Fruit fly (Drosophila melanogaster) whole organism, adult: Measurements from ENCODE around the gene CG6738.

ENCODE experiments used
- CG11617 ChIP-seq: fragments of 200-800 bp; sonication (Bioruptor generic); optimal IDR thresholded peaks from 2 replicates; lab custom pipeline; 2017; ENCODE audit warnings: mild to moderate bottlenecking, missing biosample characterization, missing genetic modification reagents, missing genetic modification characterization
- CG12768 ChIP-seq: fragments of 200-800 bp; sonication (Bioruptor generic); optimal IDR thresholded peaks from 2 replicates; lab custom pipeline; 2017; ENCODE audit warnings: missing biosample characterization, missing genetic modification characterization, mild to moderate bottlenecking, moderate library complexity, missing genetic modification reagents
- CG14711 ChIP-seq: fragments of 200-800 bp; sonication (Bioruptor generic); optimal IDR thresholded peaks from 2 replicates; lab custom pipeline; 2018; ENCODE audit warnings: missing biosample characterization, mild to moderate bottlenecking, missing genetic modification characterization, moderate library complexity
- CG1620 ChIP-seq: fragments of 200-800 bp; sonication (Bioruptor generic); optimal IDR thresholded peaks from 2 replicates; lab custom pipeline; 2016; ENCODE audit warnings: missing biosample characterization, missing genetic modification characterization
- CG33017 ChIP-seq: fragments of 200-800 bp; sonication (Bioruptor generic); optimal IDR thresholded peaks from 2 replicates; lab custom pipeline; 2018; ENCODE audit warnings: missing biosample characterization, mild to moderate bottlenecking, missing genetic modification characterization, moderate library complexity
- CG5204 ChIP-seq: fragments of 200-800 bp; sonication (Bioruptor generic); optimal IDR thresholded peaks from 2 replicates; lab custom pipeline; 2016; ENCODE audit warnings: missing biosample characterization, missing genetic modification characterization
- CG7045 ChIP-seq: fragments of 200-800 bp; sonication (Bioruptor generic); optimal IDR thresholded peaks from 2 replicates; lab custom pipeline; 2017; ENCODE audit warnings: missing biosample characterization, mild to moderate bottlenecking, missing genetic modification characterization
- CG7101 ChIP-seq: fragments of 200-800 bp; sonication (Bioruptor generic); optimal IDR thresholded peaks from 2 replicates; lab custom pipeline; 2018; ENCODE audit warnings: missing biosample characterization, mild to moderate bottlenecking, missing genetic modification characterization, moderate library complexity
- Clk ChIP-seq: fragments of 200-800 bp; sonication (Bioruptor generic); optimal IDR thresholded peaks from 2 replicates; lab custom pipeline; 2017; ENCODE audit warnings: missing biosample characterization, missing genetic modification characterization
- Crg-1 ChIP-seq: fragments of 200-800 bp; sonication (Bioruptor generic); optimal IDR thresholded peaks from 2 replicates; lab custom pipeline; 2016; ENCODE audit warnings: missing biosample characterization, missing genetic modification characterization
- Hr96 ChIP-seq: fragments of 200-800 bp; sonication (Bioruptor generic); optimal IDR thresholded peaks from 2 replicates; lab custom pipeline; 2016; ENCODE audit warnings: missing biosample characterization, missing genetic modification characterization
- Mnt ChIP-seq: fragments of 200-800 bp; sonication (Bioruptor generic); optimal IDR thresholded peaks from 2 replicates; lab custom pipeline; 2016; ENCODE audit warnings: missing biosample characterization, mild to moderate bottlenecking, missing genetic modification characterization
- bab1 ChIP-seq: fragments of 200-800 bp; sonication (Bioruptor generic); optimal IDR thresholded peaks from 3 replicates; lab custom pipeline; 2019; ENCODE audit warnings: missing biosample characterization, mild to moderate bottlenecking, missing genetic modification characterization, moderate library complexity
- cic ChIP-seq: fragments of 200-800 bp; sonication (Bioruptor generic); optimal IDR thresholded peaks from 2 replicates; lab custom pipeline; 2017; ENCODE audit warnings: missing biosample characterization, mild to moderate bottlenecking, missing genetic modification characterization, moderate library complexity
- cnc ChIP-seq, 2 experiments: fragments of >200 bp; optimal IDR thresholded peaks; 2 replicates each; lab custom pipeline; 2017
- kay ChIP-seq: fragments of 200-800 bp; sonication (Bioruptor generic); peaks from one replicate; lab custom pipeline; 2016; ENCODE audit warnings: missing biosample characterization, missing genetic modification characterization, borderline replicate concordance
- ovo ChIP-seq: fragments of 200-800 bp; sonication (Bioruptor generic); optimal IDR thresholded peaks from 2 replicates; lab custom pipeline; 2016; ENCODE audit warnings: missing biosample characterization, missing genetic modification characterization
- pad ChIP-seq: fragments of 200-800 bp; sonication (Bioruptor generic); optimal IDR thresholded peaks from 3 replicates; lab custom pipeline; 2017; ENCODE audit warnings: missing biosample characterization, missing genetic modification characterization, mild to moderate bottlenecking, moderate library complexity, missing genetic modification reagents
- tj ChIP-seq: fragments of 200-800 bp; sonication (Bioruptor generic); optimal IDR thresholded peaks from 3 replicates; lab custom pipeline; 2017; ENCODE audit warnings: missing biosample characterization, mild to moderate bottlenecking, missing genetic modification characterization, moderate library complexity
- toe ChIP-seq: fragments of 200-800 bp; sonication (Bioruptor generic); optimal IDR thresholded peaks from 2 replicates; lab custom pipeline; 2016; ENCODE audit warnings: missing biosample characterization, missing genetic modification characterization

The CG6738 gene

DNA sequence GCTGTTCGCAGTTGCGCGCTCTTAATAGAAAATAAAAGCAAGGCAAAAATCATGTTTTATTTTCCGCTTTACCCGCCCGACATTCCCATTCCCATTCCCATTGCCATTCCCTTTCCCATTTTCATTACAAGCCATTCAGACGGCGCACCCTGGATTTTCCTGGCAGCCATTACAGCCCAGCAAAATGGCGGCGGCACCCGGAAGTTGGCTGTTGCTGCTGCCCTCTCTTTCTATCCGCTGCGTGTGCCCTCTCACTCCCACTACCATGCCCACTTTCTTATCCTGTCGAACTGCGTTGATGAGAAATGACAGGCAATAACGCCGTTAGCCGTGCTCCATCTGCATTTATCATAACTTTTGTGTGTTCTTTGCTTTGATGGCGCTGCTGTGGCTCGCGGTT is 11.1 kb upstream of the CG6738 start:
- TF ChIP-seq CG33017: no peak

- TF ChIP-seq pad (GFP tag; lab: Kevin White, UChicago) (no peak), Crg-1 (no peak), bab1 (GFP tag; lab: Kevin White, UChicago) (no peak), Mnt (GFP tag; lab: Kevin White, UChicago) (peak; percentile 21), Hr96 (GFP tag; lab: Kevin White, UChicago) (peak; percentile 15), kay (GFP tag; lab: Kevin White, UChicago) (peak; percentile 66), toe (GFP tag; lab: Kevin White, UChicago) (peak; percentile 1), CG11617 (GFP tag; lab: Kevin White, UChicago) (no peak), ovo (no peak), CG5204 (no peak)
Measured at dm6 chr3R:23091586-23092228, 7.6 kb upstream of the CG6738 start, which contains the start of the genes CG17110 and CG6726. Gene CG17110 (plus strand): TSS chr3R:23091724. Gene CG6726 (plus strand): TSS chr3R:23091724.

dm6 chr3R:23095346-23095745 is 4.0 kb upstream of the CG6738 start, which contains the start of gene CG17109:
Gene CG17109 (plus strand): TSS chr3R:23095690.
- TF ChIP-seq CG12768 (GFP tag; lab: Kevin White, UChicago) (no peak), CG7101 (tag; lab: Kevin White, UChicago) (no peak), Hr96 (GFP tag; lab: Kevin White, UChicago) (no peak), CG1620 (GFP tag; lab: Kevin White, UChicago) (no peak), Crg-1 (no peak), CG33017 (no peak), toe (GFP tag; lab: Kevin White, UChicago) (no peak), tj (GFP tag; lab: Kevin White, UChicago) (no peak), CG14711 (tag; lab: Kevin White, UChicago) (no peak), Clk (GFP tag; lab: Kevin White, UChicago) (no peak), CG5204 (no peak), bab1 (GFP tag; lab: Kevin White, UChicago) (no peak)

DNA sequence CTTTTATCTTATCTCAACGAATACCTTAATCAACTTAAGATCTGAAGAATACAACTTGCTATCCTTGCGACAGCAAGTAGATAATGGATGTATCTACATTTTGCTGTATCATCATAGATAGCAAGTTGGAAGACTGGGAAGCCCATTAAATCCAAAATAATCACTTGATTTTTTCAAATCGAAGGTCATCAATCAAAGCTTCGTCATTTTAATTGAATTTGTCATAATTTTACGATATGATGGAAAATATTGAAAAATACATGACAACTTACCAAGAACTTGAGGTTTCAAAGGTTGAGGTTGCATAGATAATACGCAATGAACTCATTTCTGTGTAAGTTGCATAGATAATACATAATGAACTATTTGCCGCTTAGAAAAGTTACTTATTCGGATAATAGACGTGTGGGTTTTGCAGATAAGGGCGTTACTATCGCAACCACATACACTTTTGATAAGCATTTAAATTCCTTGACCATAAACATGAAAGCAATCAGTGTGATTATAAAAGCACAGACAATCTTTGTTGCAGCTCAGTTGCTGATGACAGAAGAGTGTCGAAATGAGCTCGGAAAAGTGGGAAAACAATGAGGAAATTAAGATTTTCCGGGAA is 2.0 kb upstream of the CG6738 start, which contains the start of gene CG6733:
Gene CG6733, plus strand, starts transcription at position 532 of the 613 bp plus-strand sequence.
- TF ChIP-seq pad (GFP tag; lab: Kevin White, UChicago): no peak
- TF ChIP-seq Clk (GFP tag; lab: Kevin White, UChicago): no peak
- TF ChIP-seq cic (GFP tag; lab: Kevin White, UChicago): no peak
- no peak for TF ChIP-seq Hr96 (GFP tag; lab: Kevin White, UChicago)
- no peak for TF ChIP-seq CG1620 (GFP tag; lab: Kevin White, UChicago)
- TF ChIP-seq CG14711 (tag; lab: Kevin White, UChicago): no peak
- no peak for TF ChIP-seq toe (GFP tag; lab: Kevin White, UChicago)
- peak; percentile 86 for TF ChIP-seq kay (GFP tag; lab: Kevin White, UChicago)
- TF ChIP-seq CG5204: no peak

DNA sequence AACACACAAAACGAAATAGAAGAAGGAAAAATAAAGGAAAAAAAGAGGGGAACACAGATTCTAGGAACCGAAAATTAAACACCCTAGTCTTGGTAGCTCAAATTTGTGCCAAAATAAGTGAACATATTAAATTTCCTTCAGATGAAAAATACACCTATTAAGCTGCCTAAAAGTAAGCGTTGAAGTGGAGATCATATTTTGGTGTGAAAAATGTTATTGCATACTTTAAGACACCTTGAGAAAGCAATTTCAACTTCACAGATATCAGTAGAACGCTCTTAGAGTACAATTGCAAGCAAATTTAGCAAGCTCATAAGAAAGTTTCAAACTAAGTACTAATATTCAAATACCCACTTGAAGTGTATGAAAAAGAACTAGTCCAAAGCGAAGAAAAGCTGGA is 11.4 kb downstream of the CG6738 start:
- TF ChIP-seq kay (GFP tag; lab: Kevin White, UChicago) (no peak), Clk (GFP tag; lab: Kevin White, UChicago) (no peak), Mnt (GFP tag; lab: Kevin White, UChicago) (no peak), tj (GFP tag; lab: Kevin White, UChicago) (no peak), CG7101 (tag; lab: Kevin White, UChicago) (no peak), CG11617 (GFP tag; lab: Kevin White, UChicago) (no peak), cnc (optimal IDR thresholded peaks at IDR 0.05; lab: Kevin White, UChicago) (no peak), pad (GFP tag; lab: Kevin White, UChicago) (no peak), Hr96 (GFP tag; lab: Kevin White, UChicago) (no peak), CG33017 (no peak), CG7045 (GFP tag; lab: Kevin White, UChicago) (no peak), Crg-1 (no peak), CG14711 (tag; lab: Kevin White, UChicago) (no peak), bab1 (GFP tag; lab: Kevin White, UChicago) (no peak), CG12768 (GFP tag; lab: Kevin White, UChicago) (no peak), cic (GFP tag; lab: Kevin White, UChicago) (no peak)

- TF ChIP-seq pad (GFP tag; lab: Kevin White, UChicago) (no peak), cic (GFP tag; lab: Kevin White, UChicago) (no peak), CG11617 (GFP tag; lab: Kevin White, UChicago) (peak; percentile 62), CG14711 (tag; lab: Kevin White, UChicago) (peak; percentile 79), CG33017 (peak; percentile 82), CG5204 (peak; percentile 67), Hr96 (GFP tag; lab: Kevin White, UChicago) (peak; percentile 53), CG7045 (GFP tag; lab: Kevin White, UChicago) (peak; percentile 75), Clk (GFP tag; lab: Kevin White, UChicago) (peak; percentile 62), bab1 (GFP tag; lab: Kevin White, UChicago) (no peak), CG1620 (GFP tag; lab: Kevin White, UChicago) (no peak), kay (GFP tag; lab: Kevin White, UChicago) (no peak), Mnt (GFP tag; lab: Kevin White, UChicago) (no peak), Crg-1 (no peak), ovo (no peak), tj (GFP tag; lab: Kevin White, UChicago) (peak; percentile 17), CG7101 (tag; lab: Kevin White, UChicago) (peak; percentile 67), CG12768 (GFP tag; lab: Kevin White, UChicago) (peak; percentile 83), cnc (optimal IDR thresholded peaks at IDR 0.05; lab: Kevin White, UChicago) (no peak), toe (GFP tag; lab: Kevin White, UChicago) (peak; percentile 65)
Measured at dm6 chr3R:23112680-23113362, 13.5 kb downstream of the CG6738 start, which contains the start of gene Cow. Gene Cow (minus strand): TSS chr3R:23112730.
